Fruit fly (Drosophila melanogaster) S2 (cell line): ENCODE data around the gene tgy.

Source experiments
- CG8478 ChIP-seq: fragments of >200 bp; optimal IDR thresholded peaks from 2 replicates; lab custom pipeline; 2018
- CTCF ChIP-seq, 2 experiments: fragments of >200 bp; optimal IDR thresholded peaks; 2 replicates each; lab custom pipeline; 2018

- TF ChIP-seq CTCF (optimal IDR thresholded peaks at IDR 0.05; lab: Kevin White, UChicago) (no peak), CG8478 (lab: Kevin White, UChicago) (no peak)
Measured at dm6 chrX:19166152-19166935, 39.2 kb upstream of the tgy start.
